Fruit fly (Drosophila melanogaster) whole organism, wandering third instar larva: Measurements from ENCODE around the gene Sodh2.
A peak's percentile ranks its signal among the peaks of the same experiment; 100 is the strongest.

Source experiments
- Abd-B ChIP-seq: fragments of >200 bp; optimal IDR thresholded peaks from 2 replicates; lab custom pipeline; 2017; ENCODE audit warnings: missing biosample characterization, missing genetic modification characterization
- CG32264 ChIP-seq: fragments of 200-800 bp; sonication (Bioruptor generic); optimal IDR thresholded peaks from 2 replicates; lab custom pipeline; 2016; ENCODE audit warnings: missing biosample characterization, missing genetic modification characterization
- CG9705 ChIP-seq: fragments of 200-800 bp; sonication (Bioruptor generic); optimal IDR thresholded peaks from 2 replicates; lab custom pipeline; 2018; ENCODE audit warnings: missing biosample characterization, mild to moderate bottlenecking, missing genetic modification characterization
- Dfd ChIP-seq: fragments of >200 bp; optimal IDR thresholded peaks from 2 replicates; lab custom pipeline; 2017; ENCODE audit warnings: missing biosample characterization, missing genetic modification characterization
- GATAd ChIP-seq: sonication (Bioruptor generic); optimal IDR thresholded peaks from 2 replicates; lab custom pipeline; 2016; ENCODE audit warnings: missing biosample characterization, missing genetic modification characterization
- Hnf4 ChIP-seq: fragments of 200-800 bp; sonication (Bioruptor generic); optimal IDR thresholded peaks from 2 replicates; lab custom pipeline; 2016; ENCODE audit warnings: missing biosample characterization, mild to moderate bottlenecking, missing genetic modification characterization
- Hr83 ChIP-seq: fragments of 200-300 bp; sonication (Bioruptor generic); optimal IDR thresholded peaks from 2 replicates; lab custom pipeline; 2016; ENCODE audit warnings: missing biosample characterization, mild to moderate bottlenecking, missing genetic modification characterization, moderate library complexity; ENCODE audit not compliant: poor library complexity, severe bottlenecking
- Jra ChIP-seq: sonication (Bioruptor generic); optimal IDR thresholded peaks from 2 replicates; lab custom pipeline; 2016; ENCODE audit warnings: missing biosample characterization, missing genetic modification characterization
- Mio ChIP-seq: sonication (Bioruptor generic); optimal IDR thresholded peaks from 2 replicates; lab custom pipeline; 2016; ENCODE audit warnings: missing biosample characterization, missing genetic modification characterization
- Myc ChIP-seq: fragments of >200 bp; optimal IDR thresholded peaks from 2 replicates; lab custom pipeline; 2017
- N ChIP-seq: fragments of >200 bp; optimal IDR thresholded peaks from 2 replicates; lab custom pipeline; 2018; ENCODE audit warnings: missing biosample characterization, missing external identifiers, missing genetic modification characterization
- OdsH ChIP-seq: fragments of 200-800 bp; sonication (Bioruptor generic); optimal IDR thresholded peaks from 2 replicates; lab custom pipeline; 2016; ENCODE audit warnings: missing biosample characterization, mild to moderate bottlenecking, missing genetic modification characterization
- Rel ChIP-seq, 2 experiments: fragments of 200-800 bp; sonication (Bioruptor generic) in 1 of 2; optimal IDR thresholded peaks; 2 replicates in 1 of 2; 3 replicates in 1 of 2; lab custom pipeline; 2016 to 2019; ENCODE audit warnings: mild to moderate bottlenecking in 2 of 2, missing biosample characterization in 2 of 2, missing genetic modification characterization in 2 of 2, moderate library complexity in 1 of 2
- Sp1 ChIP-seq: fragments of 200-800 bp; sonication (Bioruptor generic); optimal IDR thresholded peaks from 3 replicates; lab custom pipeline; 2019; ENCODE audit warnings: missing biosample characterization, mild to moderate bottlenecking, missing genetic modification characterization, moderate library complexity
- brk ChIP-seq: fragments of 200-800 bp; sonication (Bioruptor generic); optimal IDR thresholded peaks from 2 replicates; lab custom pipeline; 2016; ENCODE audit warnings: missing biosample characterization, mild to moderate bottlenecking, missing genetic modification characterization
- dl ChIP-seq, 2 experiments: fragments of 175-275, 200-275 bp in 1 of 2; fragments of 200-275 bp in 1 of 2; sonication (Bioruptor generic); optimal IDR thresholded peaks; lab custom pipeline; 2018; ENCODE audit warnings: mild to moderate bottlenecking in 2 of 2, missing biosample characterization in 2 of 2, missing genetic modification characterization in 2 of 2, moderate library complexity in 2 of 2; ENCODE audit not compliant: partially characterized antibody in 2 of 2, insufficient read depth in 1 of 2
- dmrt93B ChIP-seq: fragments of 200-800 bp; sonication (Bioruptor generic); optimal IDR thresholded peaks from 2 replicates; lab custom pipeline; 2018; ENCODE audit warnings: missing biosample characterization, mild to moderate bottlenecking, missing genetic modification characterization
- dsf ChIP-seq: sonication (Bioruptor generic); optimal IDR thresholded peaks from 2 replicates; lab custom pipeline; 2016; ENCODE audit warnings: missing biosample characterization, missing genetic modification characterization, borderline replicate concordance
- foxo ChIP-seq, 2 experiments: fragments of 200-800 bp; sonication (Bioruptor generic); optimal IDR thresholded peaks; 2 replicates in 1 of 2; 3 replicates in 1 of 2; lab custom pipeline; 2016 to 2017; ENCODE audit warnings: missing biosample characterization in 2 of 2, missing genetic modification characterization in 2 of 2
- h ChIP-seq: fragments of 200-800 bp; sonication (Bioruptor generic); optimal IDR thresholded peaks from 3 replicates; lab custom pipeline; 2016; ENCODE audit warnings: missing biosample characterization, mild to moderate bottlenecking, missing genetic modification characterization
- lola ChIP-seq: fragments of >200 bp; optimal IDR thresholded peaks from 2 replicates; lab custom pipeline; 2017; ENCODE audit warnings: missing biosample characterization, missing genetic modification characterization
- pan ChIP-seq: fragments of >200 bp; optimal IDR thresholded peaks from 2 replicates; lab custom pipeline; 2017
- psq ChIP-seq: fragments of 200-800 bp; sonication (Bioruptor generic); optimal IDR thresholded peaks from 3 replicates; lab custom pipeline; 2017; ENCODE audit warnings: missing biosample characterization, mild to moderate bottlenecking, missing genetic modification characterization, moderate library complexity
- sage ChIP-seq: fragments of 200-800 bp; sonication (Bioruptor generic); optimal IDR thresholded peaks from 2 replicates; lab custom pipeline; 2016; ENCODE audit warnings: missing biosample characterization, mild to moderate bottlenecking, missing genetic modification characterization
- sv ChIP-seq: fragments of 200-800 bp; sonication (Bioruptor generic); optimal IDR thresholded peaks from 3 replicates; lab custom pipeline; 2016; ENCODE audit warnings: missing biosample characterization, missing genetic modification characterization
- tai ChIP-seq: sonication (Bioruptor generic); optimal IDR thresholded peaks from 2 replicates; lab custom pipeline; 2016; ENCODE audit warnings: missing biosample characterization, missing genetic modification characterization
- usp ChIP-seq: fragments of >200 bp; optimal IDR thresholded peaks from 2 replicates; lab custom pipeline; 2017; ENCODE audit warnings: missing biosample characterization, missing genetic modification characterization
- woc ChIP-seq: sonication (Bioruptor generic); optimal IDR thresholded peaks from 2 replicates; lab custom pipeline; 2016; ENCODE audit warnings: missing biosample characterization, mild to moderate bottlenecking, missing genetic modification characterization

Gene Sodh2

DNA sequence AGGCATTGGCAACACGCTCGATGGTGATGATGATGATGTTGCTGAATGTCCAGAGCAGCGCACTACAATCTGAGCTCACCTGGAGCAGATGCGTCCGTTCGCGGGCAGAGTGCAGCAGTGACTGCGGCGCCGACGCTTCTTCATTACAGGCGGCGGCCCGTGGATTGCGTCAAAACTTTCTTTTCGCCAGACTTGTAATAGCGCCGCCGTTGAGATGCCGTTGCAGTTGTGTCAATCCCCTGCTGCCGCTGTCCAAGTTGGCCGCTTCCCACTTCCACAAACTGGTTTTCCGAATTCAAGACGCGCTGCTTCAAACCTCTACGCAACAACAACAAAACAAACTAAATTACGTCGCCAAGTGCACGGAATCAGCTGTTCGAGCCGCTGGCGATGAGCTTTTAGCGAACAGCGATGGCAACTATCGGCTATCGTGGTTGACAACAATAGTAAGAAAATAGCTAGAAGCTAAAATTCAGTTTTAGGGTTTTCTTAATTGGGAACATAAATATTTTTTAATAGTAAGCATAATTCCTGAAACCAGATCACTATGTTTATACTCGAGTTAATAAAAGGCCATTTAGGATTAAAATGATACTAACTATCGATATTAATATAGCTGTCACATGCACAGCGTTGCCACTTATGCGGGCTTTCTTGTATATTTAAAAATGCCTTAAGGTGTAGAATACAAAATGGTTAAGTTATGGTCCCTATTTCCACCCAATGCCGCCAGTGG, 5.8 kb downstream of the Sodh2 start, which contains the start of gene Tpc1 (continued):
- TF ChIP-seq sage (GFP tag; lab: Kevin White, UChicago) = no peak
- TF ChIP-seq brk = no peak

dm6 chr3R:10884031-10884677, 8.0 kb downstream of the Sodh2 start:
- TF ChIP-seq foxo (GFP tag; optimal IDR thresholded peaks at IDR 0.05; lab: Kevin White, UChicago) (peak in 1 of 2 experiments; percentile 20), brk (no peak), Sp1 (GFP tag; lab: Kevin White, UChicago) (no peak), dl (GFP tag; optimal IDR thresholded peaks at IDR 0.05; lab: Kevin White, UChicago; ENCODE audit: insufficient read depth in 1 of 2, partially characterized antibody in 2 of 2) (no peak), pan (lab: Kevin White, UChicago) (no peak), dsf (no peak), Myc (lab: Kevin White, UChicago) (no peak), tai (GFP tag; lab: Kevin White, UChicago) (no peak), N (GFP tag; lab: Kevin White, UChicago) (no peak), GATAd (GFP tag; lab: Kevin White, UChicago) (no peak), CG32264 (no peak), Mio (GFP tag; lab: Kevin White, UChicago) (no peak), Hr83 (GFP tag; lab: Kevin White, UChicago) (no peak), lola (no peak), OdsH (GFP tag; lab: Kevin White, UChicago) (no peak), Jra (GFP tag; lab: Kevin White, UChicago) (no peak), Hnf4 (GFP tag; lab: Kevin White, UChicago) (no peak), sv (peak; percentile 0), woc (no peak), usp (no peak), sage (GFP tag; lab: Kevin White, UChicago) (no peak), CG9705 (no peak), psq (GFP tag; lab: Kevin White, UChicago) (no peak), Dfd (no peak), h (peak; percentile 18), Rel (GFP tag; optimal IDR thresholded peaks at IDR 0.05; lab: Kevin White, UChicago) (no peak), Rel (tag; optimal IDR thresholded peaks at IDR 0.05; lab: Kevin White, UChicago) (no peak)

- TF ChIP-seq Abd-B (no peak), Rel (GFP tag; optimal IDR thresholded peaks at IDR 0.05; lab: Kevin White, UChicago) (no peak), Rel (tag; optimal IDR thresholded peaks at IDR 0.05; lab: Kevin White, UChicago) (peak; percentile 97)
These were observed 8.7 kb downstream of the Sodh2 start, which contains the start of gene CG14696 for dm6 chr3R:10884678-10885421. Gene CG14696, minus strand, starts transcription at chr3R:10885001.

DNA sequence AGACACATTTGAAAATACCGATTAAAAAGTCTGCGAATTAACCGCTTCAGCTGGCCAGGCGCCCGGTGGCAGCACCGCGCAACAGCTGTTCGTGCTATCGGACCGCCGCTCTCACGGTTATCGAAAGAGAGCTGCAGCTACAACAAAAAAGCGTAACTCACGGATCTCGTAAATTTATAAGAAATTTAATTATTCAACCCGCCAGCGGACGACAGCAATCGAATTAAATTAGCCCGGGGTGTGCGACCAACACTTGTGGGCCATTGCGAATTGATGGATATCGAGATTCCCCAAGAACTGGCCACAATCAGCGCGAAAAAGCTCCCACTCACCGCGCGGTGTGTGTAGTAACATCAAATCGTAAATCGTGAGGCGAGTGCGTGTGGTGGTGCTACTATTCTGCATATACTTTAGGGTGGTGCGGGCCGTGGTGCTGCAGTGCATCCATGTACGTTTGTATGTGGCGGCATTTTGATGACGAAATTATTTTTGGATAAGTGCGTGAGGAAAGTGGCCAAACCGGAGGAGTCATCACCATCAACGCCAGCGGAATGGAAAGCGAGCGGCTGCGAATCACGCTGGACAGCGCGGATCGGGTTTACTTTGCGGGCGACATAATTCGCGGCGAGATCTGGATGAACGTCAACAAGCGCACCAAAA, 9.4 kb downstream of the Sodh2 start, which contains the start of gene Leash:
Leash (plus strand) TSS at position 119 of the 660 bp plus-strand sequence.
- TF ChIP-seq OdsH (GFP tag; lab: Kevin White, UChicago) (peak; percentile 13), usp (no peak), Sp1 (GFP tag; lab: Kevin White, UChicago) (peak; percentile 10), pan (lab: Kevin White, UChicago) (no peak), Rel (GFP tag; optimal IDR thresholded peaks at IDR 0.05; lab: Kevin White, UChicago) (no peak), Rel (tag; optimal IDR thresholded peaks at IDR 0.05; lab: Kevin White, UChicago) (no peak), dmrt93B (GFP tag; lab: Kevin White, UChicago) (no peak), lola (no peak)
- TF ChIP-seq, all 38 proteins: peak for 2
